Worm (Caenorhabditis elegans) whole organism, late embryonic: ENCODE measurements around the gene ZK180.8.

Source experiments
- C08G9.2 ChIP-seq: sonication (generic microtip); optimal IDR thresholded peaks from 2 replicates; lab custom pipeline; 2016; ENCODE audit warnings: mild to moderate bottlenecking, missing genetic modification characterization, moderate library complexity, missing compliant biosample characterization
- K09A11.1 ChIP-seq: sonication (generic microtip); optimal IDR thresholded peaks from 2 replicates; lab custom pipeline; 2017; ENCODE audit warnings: antibody characterized with exemption, mild to moderate bottlenecking, missing genetic modification characterization, missing compliant biosample characterization; ENCODE audit not compliant: insufficient read depth
- ceh-19 ChIP-seq: fragments of 200-800 bp; sonication (Bioruptor generic); optimal IDR thresholded peaks from 2 replicates; lab custom pipeline; 2018; ENCODE audit warnings: mild to moderate bottlenecking, missing genetic modification characterization, missing compliant biosample characterization
- ceh-2 ChIP-seq: sonication (generic microtip); optimal IDR thresholded peaks from 2 replicates; lab custom pipeline; 2016; ENCODE audit warnings: missing genotype, missing genetic modification characterization, missing compliant biosample characterization
- ceh-34 ChIP-seq: sonication (generic microtip); optimal IDR thresholded peaks from 2 replicates; lab custom pipeline; 2016; ENCODE audit warnings: mild to moderate bottlenecking, missing genetic modification characterization, missing compliant biosample characterization
- ceh-48 ChIP-seq: sonication (generic microtip); optimal IDR thresholded peaks from 2 replicates; lab custom pipeline; 2016; ENCODE audit warnings: missing genetic modification characterization, inconsistent platforms, missing compliant biosample characterization
- che-1 ChIP-seq: sonication (generic microtip); optimal IDR thresholded peaks from 2 replicates; lab custom pipeline; 2016; ENCODE audit warnings: mild to moderate bottlenecking, missing genetic modification characterization, missing compliant biosample characterization
- elt-2 ChIP-seq: sonication (generic microtip); optimal IDR thresholded peaks from 2 replicates; lab custom pipeline; 2016; ENCODE audit warnings: missing genetic modification reagents, missing genetic modification characterization, missing compliant biosample characterization
- elt-4 ChIP-seq: sonication (generic microtip); optimal IDR thresholded peaks from 2 replicates; lab custom pipeline; 2016; ENCODE audit warnings: missing genetic modification characterization, missing compliant biosample characterization
- fax-1 ChIP-seq: sonication (generic microtip); optimal IDR thresholded peaks from 2 replicates; lab custom pipeline; 2016; ENCODE audit warnings: missing genotype, missing genetic modification characterization, missing compliant biosample characterization
- gmeb-2 ChIP-seq: sonication (generic microtip); optimal IDR thresholded peaks from 2 replicates; lab custom pipeline; 2016; ENCODE audit warnings: missing genetic modification characterization, inconsistent platforms, missing compliant biosample characterization
- hlh-13 ChIP-seq: fragments of 200-800 bp; sonication (Bioruptor generic); optimal IDR thresholded peaks from 2 replicates; lab custom pipeline; 2018; ENCODE audit warnings: mild to moderate bottlenecking, missing genetic modification characterization, missing compliant biosample characterization
- hlh-15 ChIP-seq: sonication (generic microtip); optimal IDR thresholded peaks from 2 replicates; lab custom pipeline; 2016; ENCODE audit warnings: missing genetic modification characterization, missing compliant biosample characterization
- hlh-30 ChIP-seq: sonication (generic microtip); optimal IDR thresholded peaks from 2 replicates; lab custom pipeline; 2017; ENCODE audit warnings: antibody characterized with exemption, missing genetic modification characterization, missing compliant biosample characterization; ENCODE audit not compliant: insufficient read depth
- hlh-8 ChIP-seq: sonication (generic microtip); optimal IDR thresholded peaks from 2 replicates; lab custom pipeline; 2016; ENCODE audit warnings: missing genotype, missing genetic modification characterization, missing compliant biosample characterization
- madf-2 ChIP-seq: sonication (generic microtip); optimal IDR thresholded peaks from 2 replicates; lab custom pipeline; 2017; ENCODE audit warnings: missing genetic modification characterization, missing compliant biosample characterization
- pat-9 ChIP-seq: fragments of 200-800 bp; sonication (Bioruptor generic); optimal IDR thresholded peaks from 2 replicates; lab custom pipeline; 2018; ENCODE audit warnings: mild to moderate bottlenecking, missing genetic modification characterization, moderate library complexity, missing compliant biosample characterization
- pros-1 ChIP-seq: fragments of 150-350 bp; optimal IDR thresholded peaks from 2 replicates; lab custom pipeline; 2014; ENCODE audit warnings: missing biosample characterization, missing genetic modification reagents, missing genetic modification characterization
- syd-9 ChIP-seq: sonication (generic microtip); optimal IDR thresholded peaks from 2 replicates; lab custom pipeline; 2016; ENCODE audit warnings: mild to moderate bottlenecking, missing genetic modification characterization, moderate library complexity, missing compliant biosample characterization
- unc-86 ChIP-seq: sonication (generic microtip); optimal IDR thresholded peaks from 2 replicates; lab custom pipeline; 2016; ENCODE audit warnings: missing genetic modification characterization, missing compliant biosample characterization

Gene ZK180.8

ce11 chrIV:4463132-4463531 lies 48.4 kb downstream of the ZK180.8 start, which contains the start of gene M01H9.2:
TSS of gene M01H9.2 (minus strand) at chrIV:4463232.
- TF ChIP-seq hlh-8 (tag; lab: Kevin White, UChicago), result no peak
- no peak for TF ChIP-seq pros-1 (tag; lab: Kevin White, UChicago)
- no peak for TF ChIP-seq hlh-13
- TF ChIP-seq unc-86, result no peak
- TF ChIP-seq fax-1, result no peak
- TF ChIP-seq elt-4 (tag; lab: Kevin White, UChicago), result no peak
- no peak for TF ChIP-seq ceh-2 (tag; lab: Kevin White, UChicago)
- TF ChIP-seq C08G9.2, result no peak
- TF ChIP-seq syd-9 (tag; lab: Kevin White, UChicago), result no peak
- TF ChIP-seq K09A11.1 (tag; lab: Kevin White, UChicago), result no peak
- TF ChIP-seq madf-2 (tag; lab: Kevin White, UChicago), result no peak
- no peak for TF ChIP-seq ceh-19 (GFP tag; lab: Kevin White, UChicago)
- TF ChIP-seq hlh-30 (tag; lab: Kevin White, UChicago), result no peak
- no peak for TF ChIP-seq hlh-15 (tag; lab: Kevin White, UChicago)
- no peak for TF ChIP-seq gmeb-2 (tag; lab: Kevin White, UChicago)
- TF ChIP-seq elt-2 (tag; lab: Kevin White, UChicago), result no peak
- TF ChIP-seq ceh-48 (tag; lab: Kevin White, UChicago), result no peak
- no peak for TF ChIP-seq pat-9
- no peak for TF ChIP-seq che-1 (tag; lab: Kevin White, UChicago)
- no peak for TF ChIP-seq ceh-34 (tag; lab: Kevin White, UChicago)
